Worm (Caenorhabditis elegans) whole organism, L1 larva: Measurements from ENCODE around the gene Y94H6A.2.

Experiments used
- C04F5.9 ChIP-seq: sonication (generic microtip); optimal IDR thresholded peaks from 2 replicates; lab custom pipeline; 2016; ENCODE audit warnings: missing genetic modification characterization, missing compliant biosample characterization
- C16A3.4 ChIP-seq: fragments of 150-350 bp; optimal IDR thresholded peaks from 2 replicates; lab custom pipeline; 2014; ENCODE audit warnings: missing biosample characterization, missing genetic modification characterization
- F16B12.6 ChIP-seq: fragments of 150-350 bp; optimal IDR thresholded peaks from 2 replicates; lab custom pipeline; 2014; ENCODE audit warnings: missing biosample characterization, missing genetic modification characterization
- aha-1 ChIP-seq: fragments of 150-350 bp; optimal IDR thresholded peaks from 2 replicates; lab custom pipeline; 2014; ENCODE audit warnings: missing biosample characterization, missing genetic modification characterization
- alr-1 ChIP-seq: fragments of 200-800 bp; sonication (Bioruptor generic); optimal IDR thresholded peaks from 2 replicates; lab custom pipeline; 2018; ENCODE audit warnings: borderline replicate concordance, mild to moderate bottlenecking, missing genetic modification characterization, missing compliant biosample characterization
- ama-1 ChIP-seq: fragments of 150-350 bp; optimal IDR thresholded peaks from 2 replicates; lab custom pipeline; 2014
- ceh-82 ChIP-seq, 3 experiments: fragments of 150-350 bp in 1 of 3; sonication (generic microtip) in 2 of 3; optimal IDR thresholded peaks; 2 replicates each; lab custom pipeline; 2014 to 2017; ENCODE audit warnings: missing biosample characterization in 3 of 3, missing genetic modification characterization in 3 of 3
- ceh-90 ChIP-seq: sonication (generic microtip); optimal IDR thresholded peaks from 2 replicates; lab custom pipeline; 2016; ENCODE audit warnings: missing genetic modification characterization, missing compliant biosample characterization
- ces-1 ChIP-seq: fragments of 150-350 bp; optimal IDR thresholded peaks from 2 replicates; lab custom pipeline; 2014; ENCODE audit warnings: missing biosample characterization, missing genetic modification reagents, missing genetic modification characterization
- dpl-1 ChIP-seq, 3 experiments: fragments of 150-350 bp in 2 of 3; sonication (generic microtip) in 1 of 3; optimal IDR thresholded peaks; 2 replicates each; lab custom pipeline; 2014 to 2017; ENCODE audit warnings: missing biosample characterization in 3 of 3, missing genetic modification characterization in 3 of 3, missing genetic modification reagents in 3 of 3
- dsc-1 ChIP-seq: sonication (generic microtip); optimal IDR thresholded peaks from 2 replicates; lab custom pipeline; 2016; ENCODE audit warnings: mild to moderate bottlenecking, missing genetic modification characterization, missing compliant biosample characterization
- efl-1 ChIP-seq, 4 experiments: fragments of 150-350 bp; optimal IDR thresholded peaks in 3 of 4; peaks in 1 of 4; 1 replicate in 1 of 4; 2 replicates in 3 of 4; lab custom pipeline; 2014; ENCODE audit warnings: missing biosample characterization in 2 of 4, missing genetic modification characterization in 2 of 4, missing genetic modification reagents in 2 of 4
- efl-3 ChIP-seq: fragments of 200-800 bp; sonication (Bioruptor generic); optimal IDR thresholded peaks from 2 replicates; lab custom pipeline; 2018; ENCODE audit warnings: mild to moderate bottlenecking, missing genetic modification characterization, missing compliant biosample characterization
- egl-13 ChIP-seq: sonication (generic microtip); optimal IDR thresholded peaks from 2 replicates; lab custom pipeline; 2016; ENCODE audit warnings: missing genotype, missing genetic modification reagents, missing genetic modification characterization, missing compliant biosample characterization
- elt-2 ChIP-seq: sonication (generic microtip); optimal IDR thresholded peaks from 2 replicates; lab custom pipeline; 2016; ENCODE audit warnings: missing genetic modification characterization, mild to moderate bottlenecking, inconsistent platforms, missing compliant biosample characterization, missing genetic modification reagents
- elt-3 ChIP-seq, 6 experiments: fragments of 150-350 bp in 1 of 6; sonication (generic microtip); optimal IDR thresholded peaks; 2 replicates each; lab custom pipeline; 2017 to 2018; ENCODE audit warnings: missing biosample characterization in 6 of 6, missing genetic modification characterization in 6 of 6, inconsistent platforms in 1 of 6
- fkh-10 ChIP-seq: sonication (generic microtip); optimal IDR thresholded peaks from 2 replicates; lab custom pipeline; 2017; ENCODE audit warnings: missing biosample characterization, missing genetic modification reagents, missing genetic modification characterization
- fkh-4 ChIP-seq: sonication (generic microtip); optimal IDR thresholded peaks from 2 replicates; lab custom pipeline; 2016; ENCODE audit warnings: missing compliant biosample characterization, missing genetic modification characterization, borderline replicate concordance
- fkh-8 ChIP-seq: sonication (generic microtip); optimal IDR thresholded peaks from 2 replicates; lab custom pipeline; 2016; ENCODE audit warnings: mild to moderate bottlenecking, missing genetic modification characterization, missing compliant biosample characterization
- fos-1 ChIP-seq: fragments of 150-350 bp; optimal IDR thresholded peaks from 2 replicates; lab custom pipeline; 2014; ENCODE audit warnings: missing biosample characterization, missing genetic modification characterization
- hlh-17 ChIP-seq: fragments of 200-800 bp; sonication (Bioruptor generic); optimal IDR thresholded peaks from 2 replicates; lab custom pipeline; 2018; ENCODE audit warnings: missing genetic modification characterization, mild to moderate bottlenecking, missing compliant biosample characterization, moderate library complexity, borderline replicate concordance
- hlh-4 ChIP-seq: sonication (generic microtip); optimal IDR thresholded peaks from 2 replicates; lab custom pipeline; 2016; ENCODE audit warnings: mild to moderate bottlenecking, missing genetic modification characterization, missing compliant biosample characterization
- irx-1 ChIP-seq: sonication (generic microtip); optimal IDR thresholded peaks from 2 replicates; lab custom pipeline; 2016; ENCODE audit warnings: missing genetic modification characterization, missing compliant biosample characterization
- isw-1 ChIP-seq: fragments of 200-800 bp; sonication (Bioruptor generic); IDR thresholded peaks from 2 replicates; pipeline ENCODE4 v1.3.6; 2022; ENCODE audit warnings: missing genetic modification characterization, missing compliant biosample characterization
- jun-1 ChIP-seq: fragments of 150-350 bp; optimal IDR thresholded peaks from 2 replicates; lab custom pipeline; 2014; ENCODE audit warnings: missing biosample characterization, missing genetic modification reagents, missing genetic modification characterization
- lin-13 ChIP-seq: fragments of 150-350 bp; optimal IDR thresholded peaks from 2 replicates; lab custom pipeline; 2014; ENCODE audit warnings: missing biosample characterization, missing genetic modification reagents, missing genetic modification characterization
- lir-3 ChIP-seq: sonication (generic microtip); optimal IDR thresholded peaks from 2 replicates; lab custom pipeline; 2016; ENCODE audit warnings: mild to moderate bottlenecking, missing genetic modification characterization, moderate library complexity, missing compliant biosample characterization; ENCODE audit not compliant: poor library complexity
- lsy-2 ChIP-seq, 2 experiments: fragments of 150-350 bp; optimal IDR thresholded peaks; 2 replicates each; lab custom pipeline; 2014; ENCODE audit warnings: missing biosample characterization in 2 of 2, missing genetic modification characterization in 2 of 2
- mab-9 ChIP-seq: fragments of 200-800 bp; sonication (Bioruptor generic); IDR thresholded peaks from 2 replicates; pipeline ENCODE4 v1.3.6; 2022; ENCODE audit warnings: missing genetic modification reagents, missing genetic modification characterization, missing compliant biosample characterization
- mep-1 ChIP-seq: fragments of 150-350 bp; optimal IDR thresholded peaks from 2 replicates; lab custom pipeline; 2014; ENCODE audit warnings: missing biosample characterization, missing genetic modification characterization
- nhr-11 ChIP-seq: fragments of 150-350 bp; optimal IDR thresholded peaks from 2 replicates; lab custom pipeline; 2014; ENCODE audit warnings: missing biosample characterization, missing genetic modification characterization
- nhr-12 ChIP-seq: sonication (generic microtip); optimal IDR thresholded peaks from 2 replicates; lab custom pipeline; 2017; ENCODE audit warnings: missing biosample characterization, missing genetic modification characterization
- nhr-20 ChIP-seq: sonication (generic microtip); optimal IDR thresholded peaks from 2 replicates; lab custom pipeline; 2016; ENCODE audit warnings: mild to moderate bottlenecking, missing genetic modification characterization, missing compliant biosample characterization
- nhr-237 ChIP-seq: fragments of 150-350 bp; optimal IDR thresholded peaks from 2 replicates; lab custom pipeline; 2014; ENCODE audit warnings: missing biosample characterization, missing genetic modification characterization
- nhr-47 ChIP-seq: sonication (generic microtip); optimal IDR thresholded peaks from 2 replicates; lab custom pipeline; 2016; ENCODE audit warnings: mild to moderate bottlenecking, missing genetic modification characterization, moderate library complexity, missing compliant biosample characterization
- nhr-85 ChIP-seq: sonication (generic microtip); peaks from one replicate; lab custom pipeline; 2016; ENCODE audit warnings: missing genetic modification characterization, inconsistent platforms, missing compliant biosample characterization
- nhr-90 ChIP-seq: sonication (generic microtip); optimal IDR thresholded peaks from 2 replicates; lab custom pipeline; 2016; ENCODE audit warnings: mild to moderate bottlenecking, missing genetic modification characterization, missing compliant biosample characterization; ENCODE audit not compliant: poor library complexity
- pag-3 ChIP-seq: sonication (generic microtip); optimal IDR thresholded peaks from 2 replicates; lab custom pipeline; 2017; ENCODE audit warnings: missing genetic modification characterization, mild to moderate bottlenecking, missing compliant biosample characterization, antibody characterized with exemption, borderline replicate concordance; ENCODE audit not compliant: insufficient read depth
- pax-3 ChIP-seq: fragments of 200-800 bp; sonication (Bioruptor generic); optimal IDR thresholded peaks from 2 replicates; lab custom pipeline; 2018; ENCODE audit warnings: mild to moderate bottlenecking, missing genetic modification characterization, moderate library complexity, missing compliant biosample characterization
- rnt-1 ChIP-seq: sonication (generic microtip); optimal IDR thresholded peaks from 2 replicates; lab custom pipeline; 2016; ENCODE audit warnings: mild to moderate bottlenecking, missing genetic modification characterization, moderate library complexity, missing compliant biosample characterization
- skn-1 ChIP-seq: fragments of 150-350 bp; optimal IDR thresholded peaks from 2 replicates; lab custom pipeline; 2014; ENCODE audit warnings: missing biosample characterization, missing genetic modification characterization
- snpc-4 ChIP-seq: fragments of 150-350 bp; optimal IDR thresholded peaks from 2 replicates; lab custom pipeline; 2014; ENCODE audit warnings: missing biosample characterization, missing genetic modification characterization
- snu-23 ChIP-seq: sonication (generic microtip); optimal IDR thresholded peaks from 2 replicates; lab custom pipeline; 2016; ENCODE audit warnings: missing genetic modification characterization, missing compliant biosample characterization
- sox-4 ChIP-seq: sonication (generic microtip); optimal IDR thresholded peaks from 2 replicates; lab custom pipeline; 2016; ENCODE audit warnings: missing genetic modification characterization, missing compliant biosample characterization
- sptf-1 ChIP-seq: fragments of 150-350 bp; optimal IDR thresholded peaks from 2 replicates; lab custom pipeline; 2014; ENCODE audit warnings: missing biosample characterization, missing genetic modification characterization
- tlp-1 ChIP-seq: fragments of 150-350 bp; optimal IDR thresholded peaks from 2 replicates; lab custom pipeline; 2014; ENCODE audit warnings: missing biosample characterization, missing genetic modification characterization
- unc-30 ChIP-seq: sonication (generic microtip); optimal IDR thresholded peaks from 2 replicates; lab custom pipeline; 2017; ENCODE audit warnings: missing biosample characterization, missing genetic modification characterization
- unc-86 ChIP-seq: sonication (generic microtip); optimal IDR thresholded peaks from 2 replicates; lab custom pipeline; 2016; ENCODE audit warnings: missing genetic modification characterization, missing compliant biosample characterization
- unc-98 ChIP-seq: fragments of 200-800 bp; sonication (Bioruptor generic); IDR thresholded peaks from 2 replicates; pipeline ENCODE4 v1.3.6; 2022; ENCODE audit warnings: missing genetic modification characterization, missing compliant biosample characterization
- xbp-1 ChIP-seq: sonication (generic microtip); optimal IDR thresholded peaks from 2 replicates; lab custom pipeline; 2016; ENCODE audit warnings: missing genetic modification characterization, missing compliant biosample characterization
- zag-1 ChIP-seq: fragments of 150-350 bp; optimal IDR thresholded peaks from 2 replicates; lab custom pipeline; 2014; ENCODE audit warnings: missing biosample characterization, missing genetic modification characterization
- ztf-11 ChIP-seq, 2 experiments: sonication (generic microtip); optimal IDR thresholded peaks; 2 replicates each; lab custom pipeline; 2016 to 2017; ENCODE audit warnings: missing genetic modification characterization in 2 of 2, missing biosample characterization in 1 of 2, missing compliant biosample characterization in 1 of 2

Y94H6A.2 gene

DNA sequence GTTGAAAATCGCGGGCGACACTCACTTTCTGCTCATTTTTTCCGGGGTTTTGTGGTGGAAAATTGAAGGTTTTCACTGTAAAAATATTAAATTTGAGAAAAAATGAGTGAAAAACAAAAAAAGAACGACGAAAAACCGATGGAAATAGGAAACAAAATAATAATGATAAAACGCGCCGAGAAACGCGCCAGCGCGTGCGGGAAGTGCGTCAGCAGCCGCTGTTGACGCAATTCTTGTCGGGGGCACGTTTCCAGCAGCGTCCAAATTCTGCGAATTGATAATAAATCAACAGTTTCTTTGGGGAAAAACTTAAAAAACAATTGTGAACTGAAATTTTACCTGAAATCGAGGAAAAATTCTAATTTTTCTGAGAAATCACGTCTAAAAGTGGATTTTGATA is 4.3 kb upstream of the Y94H6A.2 start, which contains the start of gene ubxn-2 (continued):
- TF ChIP-seq pag-3 (tag; lab: Kevin White, UChicago), result no peak
- TF ChIP-seq mab-9 (GFP tag; lab: Robert Waterston, UW), result peak; percentile 73
- peak; percentile 87 for TF ChIP-seq skn-1 (tag; lab: Kevin White, UChicago)
- TF ChIP-seq snpc-4 (tag; lab: Kevin White, UChicago), result peak; percentile 73
- TF ChIP-seq unc-98 (GFP tag; lab: Robert Waterston, UW), result no peak
- TF ChIP-seq hlh-17, result no peak
- TF ChIP-seq dsc-1 (tag; lab: Kevin White, UChicago), result peak; percentile 88
- TF ChIP-seq F16B12.6 (tag; lab: Kevin White, UChicago), result peak; percentile 56
- no peak for TF ChIP-seq nhr-237 (tag; lab: Kevin White, UChicago)
- no peak for TF ChIP-seq tlp-1 (tag; lab: Kevin White, UChicago)
- peak in 1 of 2 experiments; percentile 80 for TF ChIP-seq ztf-11 (tag; optimal IDR thresholded peaks at IDR 0.05; lab: Kevin White, UChicago)
- peak; percentile 70 for TF ChIP-seq C16A3.4
- TF ChIP-seq fos-1 (tag; lab: Kevin White, UChicago), result peak; percentile 54
- TF ChIP-seq ces-1 (GFP tag; lab: Kevin White, UChicago), result no peak
- TF ChIP-seq sptf-1 (tag; lab: Kevin White, UChicago), result no peak
- TF ChIP-seq aha-1, result peak; percentile 25
- TF ChIP-seq ceh-90 (tag; lab: Kevin White, UChicago), result peak; percentile 62
- TF ChIP-seq lir-3 (tag; lab: Kevin White, UChicago), result no peak
- no peak for TF ChIP-seq alr-1 (tag; lab: Kevin White, UChicago)
- TF ChIP-seq pax-3, result peak; percentile 66
- peak; percentile 75 for TF ChIP-seq sox-4 (tag; lab: Kevin White, UChicago)
- TF ChIP-seq efl-3, result no peak
- peak; percentile 94 for TF ChIP-seq rnt-1 (tag; lab: Kevin White, UChicago)
- TF ChIP-seq lin-13 (GFP tag; lab: Kevin White, UChicago), result peak; percentile 78
- peak; percentile 76 to 85 (median 85) for TF ChIP-seq dpl-1 (GFP tag; optimal IDR thresholded peaks at IDR 0.05; lab: Kevin White, UChicago)
- peak; percentile 82 for TF ChIP-seq nhr-20 (tag; lab: Kevin White, UChicago)
- TF ChIP-seq elt-2 (tag; lab: Kevin White, UChicago), result peak; percentile 30
- no peak for TF ChIP-seq ama-1
- TF ChIP-seq fkh-8 (tag; lab: Kevin White, UChicago), result peak; percentile 85
- TF ChIP-seq C04F5.9, result peak; percentile 60
- peak; percentile 78 for TF ChIP-seq irx-1 (tag; lab: Kevin White, UChicago)
- peak; percentile 91 for TF ChIP-seq nhr-85 (tag; lab: Kevin White, UChicago)
- TF ChIP-seq fkh-4, result peak; percentile 56
- TF ChIP-seq xbp-1 (tag; lab: Kevin White, UChicago), result peak; percentile 84
- peak in 3 of 6 experiments; percentile 20 to 77 (median 63) for TF ChIP-seq elt-3 (tag; optimal IDR thresholded peaks at IDR 0.05; lab: Kevin White, UChicago)
- peak; percentile 92 for TF ChIP-seq snu-23
- TF ChIP-seq nhr-11, result no peak
- TF ChIP-seq egl-13, result peak; percentile 66
- peak; percentile 93 for TF ChIP-seq nhr-47 (tag; lab: Kevin White, UChicago)
- TF ChIP-seq hlh-4 (tag; lab: Kevin White, UChicago), result no peak
- peak; percentile 79 to 86 for TF ChIP-seq efl-1 (optimal IDR thresholded peaks at IDR 0.05; lab: Kevin White, UChicago)
- TF ChIP-seq efl-1 (GFP tag; optimal IDR thresholded peaks at IDR 0.05 in 1 of 2; lab: Kevin White, UChicago), result peak; percentile 82 to 98
- no peak for TF ChIP-seq nhr-12 (tag; lab: Kevin White, UChicago)
- no peak for TF ChIP-seq zag-1
- TF ChIP-seq fkh-10 (GFP tag; lab: Kevin White, UChicago), result no peak
- peak; percentile 65 for TF ChIP-seq unc-30
- peak; percentile 87 for TF ChIP-seq isw-1 (GFP tag; lab: Robert Waterston, UW)
- TF ChIP-seq lsy-2 (tag; optimal IDR thresholded peaks at IDR 0.05; lab: Kevin White, UChicago), result peak; percentile 89 to 90
- TF ChIP-seq mep-1 (tag; lab: Kevin White, UChicago), result peak; percentile 93
- peak; percentile 89 to 91 (median 90) for TF ChIP-seq ceh-82 (tag; optimal IDR thresholded peaks at IDR 0.05; lab: Kevin White, UChicago)
- TF ChIP-seq jun-1 (tag; lab: Kevin White, UChicago), result peak; percentile 75
- peak; percentile 81 for TF ChIP-seq unc-86 (tag; lab: Kevin White, UChicago)
- peak; percentile 91 for TF ChIP-seq nhr-90
